Fruit fly (Drosophila melanogaster) whole organism, wandering third instar larva: ENCODE measurements around the gene Gr5a.

Experiments used
- HLH106 ChIP-seq: fragments of 200-800 bp; optimal IDR thresholded peaks from 3 replicates; lab custom pipeline; 2019; ENCODE audit warnings: missing biosample characterization, mild to moderate bottlenecking, missing genetic modification characterization, moderate library complexity
- Myc ChIP-seq: fragments of >200 bp; optimal IDR thresholded peaks from 2 replicates; lab custom pipeline; 2017
- fru ChIP-seq: fragments of 200-800 bp; sonication (Bioruptor generic); optimal IDR thresholded peaks from 3 replicates; lab custom pipeline; 2016; ENCODE audit warnings: missing biosample characterization, mild to moderate bottlenecking, missing genetic modification characterization
- jim ChIP-seq: fragments of 175-275, 200-325 bp; sonication (Bioruptor generic); optimal IDR thresholded peaks from 2 replicates; lab custom pipeline; 2016; ENCODE audit warnings: missing biosample characterization, mild to moderate bottlenecking, missing genetic modification characterization

- TF ChIP-seq HLH106 (peak; percentile 74), Myc (lab: Kevin White, UChicago) (peak; percentile 94), jim (GFP tag; lab: Kevin White, UChicago) (no peak), fru (peak; percentile 72)
Measured at dm6 chrX:5698087-5698727, 17.8 kb downstream of the Gr5a start, which contains the start of gene AdamTS-B.
